Worm (Caenorhabditis elegans): ENCODE results near the gene T20B12.4.

- no peak for TF ChIP-seq dao-5 (tag; optimal IDR thresholded peaks at IDR 0.05)
- TF ChIP-seq him-1 (tag; optimal IDR thresholded peaks at IDR 0.05): no peak
Observed at ce11 chrIII:7373802-7374435, 6.4 kb downstream of the T20B12.4 start.

Measured in whole organism, L4/young adult.